Worm (Caenorhabditis elegans): ENCODE results near the gene grld-1.
"Not testable (repeated sequence)": the region's sequence is repeated elsewhere in the genome, so short reads cannot be mapped to it uniquely, and the experiment has no call there.

DNA sequence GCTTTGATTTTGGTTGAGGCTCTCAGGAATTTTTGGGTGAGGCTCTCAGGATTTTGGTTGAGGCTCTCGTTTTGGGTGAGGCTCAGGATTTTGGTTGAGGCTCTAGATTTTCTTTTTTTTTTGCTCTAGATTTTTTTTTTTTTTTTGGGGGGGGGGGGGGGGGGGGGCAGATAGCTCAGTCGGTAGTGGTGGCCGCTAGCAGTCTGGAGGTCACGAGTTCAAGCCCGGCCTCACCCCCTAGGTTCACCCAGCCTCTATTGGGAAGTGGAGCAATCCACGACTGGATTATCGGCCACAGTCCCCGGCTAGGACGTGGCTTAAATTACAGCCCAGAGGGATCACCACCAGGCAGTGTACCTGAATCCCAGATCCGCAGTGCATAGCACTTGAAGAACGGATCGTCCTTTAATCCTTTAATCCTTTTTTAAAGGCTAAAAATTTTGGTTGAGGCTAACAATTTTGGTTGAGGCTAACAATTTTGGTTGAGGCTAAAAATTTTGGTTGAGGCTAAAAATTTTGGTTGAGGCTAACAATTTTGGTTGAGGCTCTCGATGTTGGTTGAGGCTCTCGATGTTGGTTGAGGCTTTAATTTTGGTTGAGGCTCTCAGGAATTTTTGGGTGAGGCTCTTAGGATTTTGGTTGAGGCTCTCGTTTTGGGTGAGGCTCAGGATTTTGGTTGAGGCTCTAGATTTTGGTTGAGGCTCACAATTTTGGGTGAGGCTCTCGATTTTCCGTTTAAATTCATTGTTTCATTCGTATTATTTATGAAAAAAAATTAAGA is 2.7 kb downstream of the grld-1 start:
- not testable (repeated sequence) for TF ChIP-seq dpl-1 (GFP tag; optimal IDR thresholded peaks at IDR 0.05); pha-4 (tag; optimal IDR thresholded peaks at IDR 0.05)
